Worm (Caenorhabditis elegans): ENCODE data around the gene ssq-3.

ce11 chrIV:7065022-7065421 lies 46.4 kb upstream of the ssq-3 start, which contains the start of gene Y43B11AL.1:
- no peak for TF ChIP-seq klf-2 (GFP tag; conservative IDR thresholded peaks at IDR 0.05)
- no peak for TF ChIP-seq ztf-23 (GFP tag; IDR thresholded peaks at IDR 0.05)
- no peak for TF ChIP-seq cog-1 (tag; optimal IDR thresholded peaks at IDR 0.05)
- no peak for TF ChIP-seq flt-1 (GFP tag; IDR thresholded peaks at IDR 0.05)
- no peak for TF ChIP-seq ztf-29 (GFP tag; IDR thresholded peaks at IDR 0.05)
- no peak for TF ChIP-seq ref-1 (GFP tag; conservative IDR thresholded peaks at IDR 0.05)
- no peak for TF ChIP-seq med-1 (GFP tag; optimal IDR thresholded peaks at IDR 0.05; ENCODE audit: insufficient read depth)
- no peak for TF ChIP-seq tab-1 (GFP tag; IDR thresholded peaks at IDR 0.05)
